Fruit fly (Drosophila melanogaster): ENCODE data around the gene CG5139.
A peak's percentile ranks its signal among the peaks of the same experiment; 100 is the strongest.

CG5139 gene

dm6 chr2L:1183799-1184198, 15.3 kb downstream of the CG5139 start, which contains the start of the genes CG5126 and Tgt:
Gene CG5126 (minus strand): TSS chr2L:1184020.
Gene Tgt (plus strand): TSS chr2L:1184065.
- TF ChIP-seq Ets21C (GFP tag; optimal IDR thresholded peaks at IDR 0.05) (no peak), CG1621 (tag; optimal IDR thresholded peaks at IDR 0.05) (peak; percentile 94), Sox14 (GFP tag; optimal IDR thresholded peaks at IDR 0.05) (no peak)

dm6 chr2L:1177522-1177921, 21.5 kb downstream of the CG5139 start, which contains the start of gene CG4896:
Gene CG4896 (plus strand): TSS chr2L:1177690.
- no peak for TF ChIP-seq CG11294 (GFP tag; IDR thresholded peaks at IDR 0.05)
- TF ChIP-seq CG6276 (GFP tag; optimal IDR thresholded peaks at IDR 0.05), result no peak
- no peak for TF ChIP-seq CG9139 (GFP tag; optimal IDR thresholded peaks at IDR 0.05)
- TF ChIP-seq dac (GFP tag; optimal IDR thresholded peaks at IDR 0.05), result no peak
- TF ChIP-seq lz (GFP tag; optimal IDR thresholded peaks at IDR 0.05), result no peak
- peak; percentile 33; the same call in 1 of the 3 replicates for TF ChIP-seq eg (GFP tag; IDR thresholded peaks at IDR 0.05)
- 0 out of 3 replicates have a peak, but pooled peaks have one; percentile 13 for TF ChIP-seq CG8119 (GFP tag; IDR thresholded peaks at IDR 0.05)
- no peak for TF ChIP-seq spab (GFP tag; optimal IDR thresholded peaks at IDR 0.05)
- TF ChIP-seq CG15336 (GFP tag; IDR thresholded peaks at IDR 0.05), result peak; percentile 16; the same call in 1 of the 2 replicates
- TF ChIP-seq CG31627 (GFP tag; optimal IDR thresholded peaks at IDR 0.05), result no peak
- TF ChIP-seq svp (GFP tag), result no peak
- peak; percentile 22 for TF ChIP-seq esn (GFP tag; optimal IDR thresholded peaks at IDR 0.05)
- TF ChIP-seq CG34406 (GFP tag; optimal IDR thresholded peaks at IDR 0.05), result no peak

dm6 chr2L:1172704-1173107, 26.4 kb downstream of the CG5139 start, which contains the start of the genes Charon and CG4887:
Gene Charon (minus strand): TSS chr2L:1172805.
Gene CG4887 (plus strand): TSS chr2L:1173009.
- TF ChIP-seq CG11762 (GFP tag; optimal IDR thresholded peaks at IDR 0.05; ENCODE audit: insufficient read depth) (peak; percentile 50), Hr4 (GFP tag; optimal IDR thresholded peaks at IDR 0.05) (no peak), eg (GFP tag; IDR thresholded peaks at IDR 0.05) (peak; percentile 64; the same call in 2 of the 3 replicates), Sox15 (GFP tag; optimal IDR thresholded peaks at IDR 0.05) (peak; percentile 77), vri (GFP tag; optimal IDR thresholded peaks at IDR 0.05) (no peak), esn (GFP tag; optimal IDR thresholded peaks at IDR 0.05) (peak; percentile 90), CG1621 (tag; optimal IDR thresholded peaks at IDR 0.05) (peak; percentile 48), CG8632 (GFP tag; optimal IDR thresholded peaks at IDR 0.05) (no peak), CG31627 (GFP tag; optimal IDR thresholded peaks at IDR 0.05) (peak; percentile 92), pdm3 (GFP tag; optimal IDR thresholded peaks at IDR 0.05) (no peak), Hr39 (GFP tag; optimal IDR thresholded peaks at IDR 0.05) (peak; percentile 89), CG16779 (tag; optimal IDR thresholded peaks at IDR 0.05) (no peak), Eip78C (GFP tag) (no peak), fd85E (GFP tag; optimal IDR thresholded peaks at IDR 0.05) (no peak), CG32006 (GFP tag; optimal IDR thresholded peaks at IDR 0.05) (no peak), CG6163 (GFP tag; IDR thresholded peaks at IDR 0.05) (peak; percentile 50; the same call in 2 of the 3 replicates), dac (GFP tag; optimal IDR thresholded peaks at IDR 0.05) (peak; percentile 46), CG6276 (GFP tag; optimal IDR thresholded peaks at IDR 0.05) (no peak), Eip75B (GFP tag; optimal IDR thresholded peaks at IDR 0.05) (no peak), CG6792 (GFP tag; optimal IDR thresholded peaks at IDR 0.05) (peak; percentile 74), OdsH (GFP tag; optimal IDR thresholded peaks at IDR 0.05) (no peak), Eip93F (GFP tag; optimal IDR thresholded peaks at IDR 0.05) (no peak), salr (GFP tag; optimal IDR thresholded peaks at IDR 0.05) (peak in 1 of 2 experiments; percentile 29), dsx (GFP tag; optimal IDR thresholded peaks at IDR 0.05; ENCODE audit: poor library complexity, severe bottlenecking) (no peak), Lpt (GFP tag; optimal IDR thresholded peaks at IDR 0.05) (peak; percentile 35), CG15336 (GFP tag; IDR thresholded peaks at IDR 0.05) (peak; percentile 41; the same call in 1 of the 2 replicates), Blimp-1 (GFP tag; optimal IDR thresholded peaks at IDR 0.05) (no peak), fkh (GFP tag; optimal IDR thresholded peaks at IDR 0.05) (no peak), acj6 (GFP tag; optimal IDR thresholded peaks at IDR 0.05) (no peak), CG7368 (GFP tag; optimal IDR thresholded peaks at IDR 0.05) (no peak), Sox14 (GFP tag; optimal IDR thresholded peaks at IDR 0.05) (no peak), fd59A (GFP tag; optimal IDR thresholded peaks at IDR 0.05) (peak; percentile 32), Hr38 (GFP tag; optimal IDR thresholded peaks at IDR 0.05) (peak; percentile 25), CG34406 (GFP tag; optimal IDR thresholded peaks at IDR 0.05) (no peak), Met (GFP tag; optimal IDR thresholded peaks at IDR 0.05) (no peak), CG3032 (tag; optimal IDR thresholded peaks at IDR 0.05) (peak; percentile 78), Gug (GFP tag; IDR thresholded peaks at IDR 0.05) (peak; percentile 76), Ets96B (tag; optimal IDR thresholded peaks at IDR 0.05) (peak; percentile 58), Ets21C (GFP tag; optimal IDR thresholded peaks at IDR 0.05) (no peak), net (GFP tag; optimal IDR thresholded peaks at IDR 0.05) (no peak), topi (GFP tag; optimal IDR thresholded peaks at IDR 0.05) (peak; percentile 83)
